Fruit fly (Drosophila melanogaster) whole organism, embryonic: ENCODE results near the gene CG6709.

ENCODE experiments used
- Abd-B ChIP-seq: fragments of 200-800 bp; sonication (Bioruptor generic); optimal IDR thresholded peaks from 2 replicates; lab custom pipeline; 2018; ENCODE audit warnings: missing biosample characterization, mild to moderate bottlenecking, missing genetic modification characterization, moderate library complexity
- BEAF-32 ChIP-seq: fragments of 200-800 bp; sonication (Bioruptor generic); optimal IDR thresholded peaks from 3 replicates; lab custom pipeline; 2017; ENCODE audit warnings: missing biosample characterization, missing genetic modification characterization, mild to moderate bottlenecking, moderate library complexity, missing genetic modification reagents
- CG10654 ChIP-seq: fragments of 200-800 bp; sonication (Bioruptor generic); optimal IDR thresholded peaks from 2 replicates; lab custom pipeline; 2016; ENCODE audit warnings: missing biosample characterization, missing genetic modification characterization
- CG11085 ChIP-seq: fragments of 200-800 bp; sonication (Bioruptor generic); IDR thresholded peaks from 2 replicates; pipeline ENCODE4 v1.3.6; 2022; ENCODE audit warnings: missing biosample characterization, missing genetic modification characterization
- CG13624 ChIP-seq: fragments of 200-800 bp; sonication (Bioruptor generic); optimal IDR thresholded peaks from 2 replicates; lab custom pipeline; 2016; ENCODE audit warnings: missing biosample characterization, missing genetic modification characterization
- CG14050 ChIP-seq: fragments of 200-800 bp; sonication (Bioruptor generic); IDR thresholded peaks from 3 replicates; pipeline ENCODE4 v1.3.6; 2022; ENCODE audit warnings: missing biosample characterization, missing genetic modification characterization
- CG15479 ChIP-seq: fragments of 200-800 bp; sonication (Bioruptor generic); optimal IDR thresholded peaks from 3 replicates; lab custom pipeline; 2019; ENCODE audit warnings: missing biosample characterization, mild to moderate bottlenecking, missing genetic modification characterization, moderate library complexity
- CG16813 ChIP-seq: fragments of 200-800 bp; sonication (Bioruptor generic); IDR thresholded peaks from 3 replicates; pipeline ENCODE4 v1.3.6; 2022; ENCODE audit warnings: missing biosample characterization, missing genetic modification characterization; ENCODE audit not compliant: partially characterized antibody
- CG17912 ChIP-seq: fragments of 200-800 bp; sonication (Bioruptor generic); optimal IDR thresholded peaks from 2 replicates; lab custom pipeline; 2018; ENCODE audit warnings: missing biosample characterization, mild to moderate bottlenecking, missing genetic modification characterization
- CG18011 ChIP-seq: fragments of 200-800 bp; sonication (Bioruptor generic); optimal IDR thresholded peaks from 2 replicates; lab custom pipeline; 2017; ENCODE audit warnings: missing biosample characterization, missing genetic modification characterization, mild to moderate bottlenecking, moderate library complexity, missing genotype
- CG18599 ChIP-seq: fragments of 200-800 bp; sonication (Bioruptor generic); optimal IDR thresholded peaks from 3 replicates; lab custom pipeline; 2017; ENCODE audit warnings: missing biosample characterization, missing genetic modification characterization, mild to moderate bottlenecking, moderate library complexity, missing genetic modification reagents
- CG18619 ChIP-seq: fragments of 200-800 bp; sonication (Bioruptor generic); optimal IDR thresholded peaks from 3 replicates; lab custom pipeline; 2017; ENCODE audit warnings: missing biosample characterization, mild to moderate bottlenecking, missing genetic modification characterization
- CG18764 ChIP-seq: fragments of 200-800 bp; sonication (Bioruptor generic); optimal IDR thresholded peaks from 3 replicates; lab custom pipeline; 2016; ENCODE audit warnings: missing biosample characterization, missing genetic modification characterization
- CG2875 ChIP-seq: fragments of 200-800 bp; sonication (Bioruptor generic); optimal IDR thresholded peaks from 2 replicates; lab custom pipeline; 2017; ENCODE audit warnings: missing biosample characterization, mild to moderate bottlenecking, missing genetic modification characterization, missing genetic modification reagents
- CG31388 ChIP-seq: fragments of 200-800 bp; sonication (Bioruptor generic); optimal IDR thresholded peaks from 2 replicates; lab custom pipeline; 2016; ENCODE audit warnings: missing biosample characterization, missing genetic modification characterization
- CG3726 ChIP-seq: fragments of 200-800 bp; sonication (Bioruptor generic); IDR thresholded peaks from 3 replicates; pipeline ENCODE4, ENCODE4 v1.3.6; 2022; ENCODE audit warnings: missing biosample characterization, missing genetic modification characterization
- CG43689 ChIP-seq: fragments of 200-800 bp; sonication (Bioruptor generic); IDR thresholded peaks from 2 replicates; pipeline ENCODE4 v1.3.6; 2022; ENCODE audit warnings: missing biosample characterization, missing genetic modification characterization
- CG4404 ChIP-seq: fragments of 200-800 bp; sonication (Bioruptor generic); IDR thresholded peaks from 2 replicates; pipeline ENCODE4 v1.3.6; 2022; ENCODE audit warnings: missing biosample characterization, missing genetic modification characterization
- CG5245 ChIP-seq: fragments of 200-800 bp; sonication (Bioruptor generic); optimal IDR thresholded peaks from 3 replicates; lab custom pipeline; 2016; ENCODE audit warnings: missing biosample characterization, missing genetic modification characterization
- CG6854 ChIP-seq: fragments of 200-800 bp; sonication (Bioruptor generic); optimal IDR thresholded peaks from 3 replicates; lab custom pipeline; 2017; ENCODE audit warnings: missing biosample characterization, mild to moderate bottlenecking, missing genetic modification characterization
- CG9817 ChIP-seq: fragments of 200-800 bp; sonication (Bioruptor generic); optimal IDR thresholded peaks from 2 replicates; lab custom pipeline; 2018; ENCODE audit warnings: missing biosample characterization, mild to moderate bottlenecking, missing genetic modification characterization, moderate library complexity
- CG9876 ChIP-seq: fragments of 200-800 bp; sonication (Bioruptor generic); optimal IDR thresholded peaks from 2 replicates; lab custom pipeline; 2016; ENCODE audit warnings: missing biosample characterization, missing genetic modification characterization
- E2f2 ChIP-seq: fragments of 200-800 bp; sonication (Bioruptor generic); IDR thresholded peaks from 2 replicates; pipeline ENCODE4 v1.3.6; 2022; ENCODE audit warnings: missing biosample characterization, missing genetic modification characterization
- Ets65A ChIP-seq: fragments of 200-800 bp; sonication (Bioruptor generic); peaks from one replicate; lab custom pipeline; 2016; ENCODE audit warnings: missing biosample characterization, missing genetic modification characterization
- Fer1 ChIP-seq: fragments of 200-800 bp; sonication (Bioruptor generic); optimal IDR thresholded peaks from 2 replicates; lab custom pipeline; 2017; ENCODE audit warnings: missing biosample characterization, mild to moderate bottlenecking, missing genetic modification characterization
- Gug ChIP-seq: fragments of 200-800 bp; sonication (Bioruptor generic); IDR thresholded peaks from 4 replicates; pipeline ENCODE4 v1.3.6; 2022; ENCODE audit warnings: missing biosample characterization, missing genetic modification characterization
- Hr51 ChIP-seq, 2 experiments: fragments of 200-800 bp; sonication (Bioruptor generic); optimal IDR thresholded peaks; 2 replicates in 1 of 2; 3 replicates in 1 of 2; lab custom pipeline; 2016 to 2018; ENCODE audit warnings: missing biosample characterization in 2 of 2, missing genetic modification characterization in 2 of 2, mild to moderate bottlenecking in 1 of 2, moderate library complexity in 1 of 2
- NC2β ChIP-seq: fragments of 200-800 bp; sonication (Bioruptor generic); optimal IDR thresholded peaks from 2 replicates; lab custom pipeline; 2016; ENCODE audit warnings: missing biosample characterization, missing genetic modification characterization
- NfI ChIP-seq: fragments of 200-800 bp; sonication (Bioruptor generic); optimal IDR thresholded peaks from 3 replicates; lab custom pipeline; 2018; ENCODE audit warnings: missing biosample characterization, mild to moderate bottlenecking, missing genetic modification characterization, moderate library complexity
- Side ChIP-seq: fragments of 200-800 bp; sonication (Bioruptor generic); optimal IDR thresholded peaks from 2 replicates; lab custom pipeline; 2016; ENCODE audit warnings: missing biosample characterization, missing genetic modification characterization
- Usf ChIP-seq: fragments of 200-800 bp; sonication (Bioruptor generic); optimal IDR thresholded peaks from 2 replicates; lab custom pipeline; 2017; ENCODE audit warnings: missing genotype, missing biosample characterization, missing genetic modification characterization
- ap ChIP-seq: fragments of 200-800 bp; sonication (Bioruptor generic); IDR thresholded peaks from 2 replicates; pipeline ENCODE4 v1.3.6; 2022; ENCODE audit warnings: missing biosample characterization, missing genetic modification characterization
- bcd ChIP-seq: fragments of 200-800 bp; sonication (Bioruptor generic); optimal IDR thresholded peaks from 2 replicates; lab custom pipeline; 2017; ENCODE audit warnings: missing biosample characterization, mild to moderate bottlenecking, missing genetic modification characterization
- bowl ChIP-seq: fragments of 200-800 bp; sonication (Bioruptor generic); IDR thresholded peaks from 2 replicates; pipeline ENCODE4 v1.3.6; 2022; ENCODE audit warnings: missing biosample characterization, missing genetic modification characterization
- br ChIP-seq: fragments of >200 bp; optimal IDR thresholded peaks from 2 replicates; lab custom pipeline; 2017
- cas ChIP-seq: fragments of 200-800 bp; sonication (Bioruptor generic); IDR thresholded peaks from 2 replicates; pipeline ENCODE4 v1.3.6; 2022; ENCODE audit warnings: missing biosample characterization, missing genetic modification characterization
- crc ChIP-seq: fragments of 200-800 bp; sonication (Bioruptor generic); optimal IDR thresholded peaks from 2 replicates; lab custom pipeline; 2016; ENCODE audit warnings: missing biosample characterization, missing genetic modification characterization
- disco-r ChIP-seq: fragments of 200-800 bp; sonication (Bioruptor generic); optimal IDR thresholded peaks from 2 replicates; lab custom pipeline; 2016; ENCODE audit warnings: missing biosample characterization, missing genetic modification characterization
- fd96Cb ChIP-seq: fragments of 200-800 bp; sonication (Bioruptor generic); optimal IDR thresholded peaks from 2 replicates; lab custom pipeline; 2018; ENCODE audit warnings: missing biosample characterization, mild to moderate bottlenecking, missing genetic modification characterization, moderate library complexity
- gfzf ChIP-seq: fragments of 200-800 bp; sonication (Bioruptor generic); optimal IDR thresholded peaks from 2 replicates; lab custom pipeline; 2016; ENCODE audit warnings: missing biosample characterization, mild to moderate bottlenecking, missing genetic modification characterization, moderate library complexity
- h ChIP-seq: fragments of >200 bp; optimal IDR thresholded peaks from 2 replicates; lab custom pipeline; 2017
- nau ChIP-seq: fragments of 200-800 bp; sonication (Bioruptor generic); optimal IDR thresholded peaks from 3 replicates; lab custom pipeline; 2017; ENCODE audit warnings: missing biosample characterization, mild to moderate bottlenecking, missing genetic modification characterization, missing genetic modification reagents
- nerfin-1 ChIP-seq: fragments of 200-800 bp; sonication (Bioruptor generic); optimal IDR thresholded peaks from 3 replicates; lab custom pipeline; 2019; ENCODE audit warnings: missing biosample characterization, mild to moderate bottlenecking, missing genetic modification characterization, moderate library complexity
- nom ChIP-seq: fragments of 200-800 bp; sonication (Bioruptor generic); optimal IDR thresholded peaks from 2 replicates; lab custom pipeline; 2017; ENCODE audit warnings: missing biosample characterization, missing genetic modification characterization, mild to moderate bottlenecking, moderate library complexity, missing genetic modification reagents
- otp ChIP-seq: fragments of 200-800 bp; sonication (Bioruptor generic); IDR thresholded peaks from 3 replicates; pipeline ENCODE4, ENCODE4 v1.3.6; 2022; ENCODE audit warnings: missing biosample characterization, missing genetic modification characterization
- pita ChIP-seq: fragments of 200-800 bp; sonication (Bioruptor generic); optimal IDR thresholded peaks from 2 replicates; lab custom pipeline; 2017; ENCODE audit warnings: missing biosample characterization, mild to moderate bottlenecking, missing genetic modification characterization
- schlank ChIP-seq: fragments of 200-800 bp; sonication (Bioruptor generic); optimal IDR thresholded peaks from 2 replicates; lab custom pipeline; 2018; ENCODE audit warnings: missing biosample characterization, mild to moderate bottlenecking, missing genetic modification characterization
- sisA ChIP-seq: fragments of 200-800 bp; sonication (Bioruptor generic); IDR thresholded peaks from 2 replicates; pipeline ENCODE4 v1.3.6; 2022; ENCODE audit warnings: missing biosample characterization, missing genetic modification characterization
- so ChIP-seq: fragments of 200-800 bp; sonication (Bioruptor generic); IDR thresholded peaks from 3 replicates; pipeline ENCODE4 v1.3.6; 2022; ENCODE audit warnings: missing biosample characterization, missing genetic modification characterization
- sqz ChIP-seq: fragments of 200-800 bp; sonication (Bioruptor generic); optimal IDR thresholded peaks from 3 replicates; lab custom pipeline; 2018; ENCODE audit warnings: missing biosample characterization, mild to moderate bottlenecking, missing genetic modification characterization

CG6709 gene

DNA sequence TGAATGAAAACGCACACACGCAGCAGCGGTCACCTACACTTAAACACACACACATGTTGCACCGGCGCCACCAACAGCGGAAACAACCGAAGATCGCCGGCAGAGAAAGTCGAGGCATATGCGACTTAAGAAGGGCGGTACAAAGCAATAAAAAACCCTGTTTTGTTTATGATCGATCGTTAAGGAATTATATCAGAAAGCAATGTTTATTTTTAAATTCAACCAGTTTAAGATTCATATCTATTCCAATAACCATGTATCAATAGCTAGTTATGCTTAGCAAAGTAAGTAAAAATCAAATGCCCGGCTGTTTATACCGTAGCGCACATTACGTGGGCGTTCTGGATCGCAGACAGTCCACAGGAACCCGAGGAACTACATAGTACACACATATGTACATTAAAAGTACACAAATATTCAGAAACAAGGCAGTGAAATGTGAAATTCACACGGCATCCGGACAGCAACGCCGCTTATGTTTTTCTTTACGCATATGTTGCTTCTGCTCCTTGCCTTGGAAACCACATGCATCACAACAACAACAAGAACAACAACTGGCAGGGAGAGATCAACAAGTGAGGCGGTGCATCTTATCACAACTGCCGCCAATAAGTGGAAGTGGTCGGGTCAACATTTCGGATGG is 38.6 kb downstream of the CG6709 start (continued):
- TF ChIP-seq nerfin-1 (tag; lab: Kevin White, UChicago): peak; percentile 97
- TF ChIP-seq bowl (GFP tag; lab: Robert Waterston, UW): peak; percentile 89
- peak; percentile 96 for TF ChIP-seq sisA (GFP tag; lab: Robert Waterston, UW)
- TF ChIP-seq CG9817 (tag; lab: Kevin White, UChicago): peak; percentile 93
- no peak for TF ChIP-seq BEAF-32 (GFP tag; lab: Kevin White, UChicago)
- no peak for TF ChIP-seq br (lab: Kevin White, UChicago)
- peak; percentile 85 for TF ChIP-seq CG6854 (GFP tag; lab: Kevin White, UChicago)
- peak; percentile 95 for TF ChIP-seq CG18764 (GFP tag; lab: Kevin White, UChicago)
- TF ChIP-seq Usf (GFP tag; lab: Kevin White, UChicago): peak; percentile 96
- TF ChIP-seq CG16813 (GFP tag; lab: Robert Waterston, UW): no peak
- peak; percentile 93 for TF ChIP-seq crc (GFP tag; lab: Kevin White, UChicago)
- TF ChIP-seq CG18011 (GFP tag; lab: Kevin White, UChicago): peak; percentile 65
- TF ChIP-seq CG14050 (GFP tag; lab: Robert Waterston, UW): peak; percentile 93
- peak; percentile 76 for TF ChIP-seq schlank (tag; lab: Kevin White, UChicago)
- TF ChIP-seq CG10654 (GFP tag; lab: Kevin White, UChicago): peak; percentile 98
- peak; percentile 89 for TF ChIP-seq NfI (GFP tag; lab: Kevin White, UChicago)
- peak; percentile 99 for TF ChIP-seq Side (GFP tag; lab: Kevin White, UChicago)
- TF ChIP-seq CG31388 (GFP tag; lab: Kevin White, UChicago): peak; percentile 94
- TF ChIP-seq Hr51 (GFP tag; optimal IDR thresholded peaks at IDR 0.05; lab: Kevin White, UChicago): peak; percentile 93 to 95
- no peak for TF ChIP-seq gfzf
- peak; percentile 94 for TF ChIP-seq disco-r (GFP tag; lab: Kevin White, UChicago)
- peak; percentile 98 for TF ChIP-seq otp
- TF ChIP-seq CG18619 (GFP tag; lab: Kevin White, UChicago): peak; percentile 92
- no peak for TF ChIP-seq h (lab: Kevin White, UChicago)
- TF ChIP-seq Fer1 (GFP tag; lab: Kevin White, UChicago): peak; percentile 94
- peak; percentile 93 for TF ChIP-seq sqz
- peak; percentile 92 for TF ChIP-seq CG43689 (GFP tag; lab: Robert Waterston, UW)
- TF ChIP-seq so (GFP tag; lab: Robert Waterston, UW): peak; percentile 97
- TF ChIP-seq CG13624 (GFP tag; lab: Kevin White, UChicago): peak; percentile 95
- peak; percentile 99 for TF ChIP-seq Ets65A
- TF ChIP-seq E2f2 (GFP tag; lab: Robert Waterston, UW): peak; percentile 77
- TF ChIP-seq CG4404 (GFP tag; lab: Robert Waterston, UW): peak; percentile 99
- peak; percentile 73 for TF ChIP-seq cas (GFP tag; lab: Robert Waterston, UW)
- peak; percentile 97 for TF ChIP-seq CG3726 (GFP tag; lab: Robert Waterston, UW)
- peak; percentile 97 for TF ChIP-seq nau
- peak; percentile 86 for TF ChIP-seq CG9876 (GFP tag; lab: Kevin White, UChicago)
- peak; percentile 96 for TF ChIP-seq ap (GFP tag; lab: Robert Waterston, UW)
- peak; percentile 98 for TF ChIP-seq Gug (GFP tag; lab: Robert Waterston, UW)
- TF ChIP-seq Abd-B (GFP tag; lab: Kevin White, UChicago): peak; percentile 95
- TF ChIP-seq bcd (GFP tag; lab: Kevin White, UChicago): peak; percentile 96
- no peak for TF ChIP-seq pita (GFP tag; lab: Kevin White, UChicago)
- TF ChIP-seq CG17912 (GFP tag; lab: Kevin White, UChicago): peak; percentile 84
- TF ChIP-seq CG11085 (GFP tag; lab: Robert Waterston, UW): peak; percentile 90
- TF ChIP-seq CG2875 (GFP tag; lab: Kevin White, UChicago): peak; percentile 97
- TF ChIP-seq NC2β: peak; percentile 97
- peak; percentile 98 for TF ChIP-seq CG5245
- peak; percentile 99 for TF ChIP-seq fd96Cb (tag; lab: Kevin White, UChicago)
- TF ChIP-seq CG15479 (GFP tag; lab: Kevin White, UChicago): peak; percentile 98
- peak; percentile 90 for TF ChIP-seq nom
- TF ChIP-seq CG18599 (GFP tag; lab: Kevin White, UChicago): peak; percentile 96
